Worm (Caenorhabditis elegans): ENCODE measurements around the gene F18A11.3.

Gene F18A11.3

ce11 chrII:13077746-13078145, 41.1 kb upstream of the F18A11.3 start (continued):
- TF ChIP-seq mdl-1 (tag; optimal IDR thresholded peaks at IDR 0.05) (peak in 1 of 2 experiments; percentile 67), ceh-28 (tag; optimal IDR thresholded peaks at IDR 0.05) (no peak), mes-2 (tag; optimal IDR thresholded peaks at IDR 0.05; ENCODE audit: poor library complexity, severe bottlenecking) (peak; percentile 8), Y75B8A.6 (GFP tag; IDR thresholded peaks at IDR 0.05) (no peak), zip-11 (GFP tag; IDR thresholded peaks at IDR 0.05) (no peak), Y105C5A.15 (GFP tag; IDR thresholded peaks at IDR 0.05) (no peak), hif-1 (tag; optimal IDR thresholded peaks at IDR 0.05) (peak in 1 of 2 experiments; percentile 27), hlh-30 (tag; optimal IDR thresholded peaks at IDR 0.05; ENCODE audit: insufficient read depth) (peak; percentile 70), daf-19 (GFP tag; conservative IDR thresholded peaks at IDR 0.05) (no peak), F10B5.3 (tag; optimal IDR thresholded peaks at IDR 0.05) (no peak), set-16 (GFP tag; IDR thresholded peaks at IDR 0.05) (no peak), daf-12 (tag; optimal IDR thresholded peaks at IDR 0.05) (no peak), R02D3.7 (tag; optimal IDR thresholded peaks at IDR 0.05) (no peak), nhr-28 (tag; optimal IDR thresholded peaks at IDR 0.05) (peak; percentile 91), cey-2 (tag; optimal IDR thresholded peaks at IDR 0.05; ENCODE audit: borderline replicate concordance, insufficient read depth) (no peak), sdz-12 (GFP tag; optimal IDR thresholded peaks at IDR 0.05) (no peak), pqm-1 (tag; optimal IDR thresholded peaks at IDR 0.05) (peak; percentile 78), fos-1 (tag; optimal IDR thresholded peaks at IDR 0.05) (no peak), arid-1 (GFP tag; conservative IDR thresholded peaks at IDR 0.05) (no peak), snpc-1.2 (GFP tag; IDR thresholded peaks at IDR 0.05) (no peak), pha-4 (GFP tag; IDR thresholded peaks at IDR 0.05) (0 out of 2 replicates have a peak, but pooled peaks have one; percentile 15), pha-4 (tag; optimal IDR thresholded peaks at IDR 0.05) (no peak), lin-39 (tag; optimal IDR thresholded peaks at IDR 0.05) (no peak), skn-1 (tag; optimal IDR thresholded peaks at IDR 0.05) (no peak), zip-2 (tag; optimal IDR thresholded peaks at IDR 0.05) (no peak), nhr-237 (tag; optimal IDR thresholded peaks at IDR 0.05) (no peak), ztf-11 (tag; optimal IDR thresholded peaks at IDR 0.05) (no peak), nhr-48 (tag; optimal IDR thresholded peaks at IDR 0.05) (peak; percentile 87), php-3 (GFP tag; IDR thresholded peaks at IDR 0.05) (peak; percentile 97), Y5F2A.4 (GFP tag; optimal IDR thresholded peaks at IDR 0.05) (no peak), nhr-102 (tag; optimal IDR thresholded peaks at IDR 0.05) (peak; percentile 80), ceh-82 (tag; optimal IDR thresholded peaks at IDR 0.05) (no peak), saeg-2 (GFP tag; IDR thresholded peaks at IDR 0.05) (peak; percentile 15; the same call in 1 of the 2 replicates), zag-1 (tag; optimal IDR thresholded peaks at IDR 0.05) (no peak), egl-43 (GFP tag; IDR thresholded peaks at IDR 0.05) (no peak), mdt-29 (GFP tag; IDR thresholded peaks at IDR 0.05) (0 out of 2 replicates have a peak, but pooled peaks have one; percentile 52), madf-9 (GFP tag; conservative IDR thresholded peaks at IDR 0.05) (no peak), ZK546.5 (tag; optimal IDR thresholded peaks at IDR 0.05) (no peak), unc-62 (GFP tag; optimal IDR thresholded peaks at IDR 0.05 in 1 of 2) (peak in 1 of 2 experiments; percentile 92), unc-62 (tag; optimal IDR thresholded peaks at IDR 0.05) (no peak), dve-1 (tag; optimal IDR thresholded peaks at IDR 0.05; ENCODE audit: insufficient read depth) (peak; percentile 94), snpc-4 (tag; optimal IDR thresholded peaks at IDR 0.05) (no peak), aly-2 (tag; optimal IDR thresholded peaks at IDR 0.05) (no peak), F44E2.7 (GFP tag; IDR thresholded peaks at IDR 0.05) (no peak), F37D6.2 (tag; optimal IDR thresholded peaks at IDR 0.05) (no peak), rbr-2 (tag; optimal IDR thresholded peaks at IDR 0.05) (no peak), ZK337.2 (GFP tag; IDR thresholded peaks at IDR 0.05) (no peak), ama-1 (optimal IDR thresholded peaks at IDR 0.05) (no peak), ceh-62 (tag; optimal IDR thresholded peaks at IDR 0.05) (no peak), dpl-1 (GFP tag; optimal IDR thresholded peaks at IDR 0.05) (no peak), madf-5 (GFP tag; IDR thresholded peaks at IDR 0.05) (no peak), ztf-7 (tag; optimal IDR thresholded peaks at IDR 0.05) (no peak), Y48G9A.11 (GFP tag; IDR thresholded peaks at IDR 0.05) (no peak)

Measured in whole organism, L4 larva.